Worm (Caenorhabditis elegans): ENCODE data around the gene nspb-2.
A peak's percentile ranks its signal among the peaks of the same experiment; 100 is the strongest.

- TF ChIP-seq aly-2 (tag; optimal IDR thresholded peaks at IDR 0.05) (no peak), lin-13 (GFP tag; optimal IDR thresholded peaks at IDR 0.05) (no peak), zag-1 (tag; optimal IDR thresholded peaks at IDR 0.05) (no peak), nhr-20 (tag; optimal IDR thresholded peaks at IDR 0.05) (no peak), elt-2 (tag; optimal IDR thresholded peaks at IDR 0.05) (no peak), pag-3 (tag; optimal IDR thresholded peaks at IDR 0.05; ENCODE audit: borderline replicate concordance, insufficient read depth) (no peak), unc-62 (GFP tag; optimal IDR thresholded peaks at IDR 0.05) (no peak), blmp-1 (tag; optimal IDR thresholded peaks at IDR 0.05) (peak; percentile 48), pqm-1 (tag; optimal IDR thresholded peaks at IDR 0.05) (no peak), ama-1 (optimal IDR thresholded peaks at IDR 0.05) (no peak), hlh-4 (tag; optimal IDR thresholded peaks at IDR 0.05) (no peak)
Observed at ce11 chrIV:6606587-6606986, 15.1 kb downstream of the nspb-2 start.
